Worm (Caenorhabditis elegans) whole organism, L3 larva: ENCODE results near the gene srd-39.

Experiments used
- R02D3.7 ChIP-seq: fragments of 150-350 bp; optimal IDR thresholded peaks from 2 replicates; lab custom pipeline; 2014; ENCODE audit warnings: missing biosample characterization, missing genetic modification characterization
- ZK546.5 ChIP-seq: sonication (generic microtip); optimal IDR thresholded peaks from 2 replicates; lab custom pipeline; 2017; ENCODE audit warnings: missing biosample characterization, missing genetic modification characterization
- ceh-9 ChIP-seq: sonication (generic microtip); optimal IDR thresholded peaks from 2 replicates; lab custom pipeline; 2018; ENCODE audit warnings: missing biosample characterization, missing genetic modification characterization
- egl-27 ChIP-seq: sonication (generic microtip); optimal IDR thresholded peaks from 4 replicates; lab custom pipeline; 2017; ENCODE audit warnings: missing biosample characterization, missing genetic modification reagents, missing genetic modification characterization
- elt-3 ChIP-seq, 3 experiments: fragments of 150-350 bp in 1 of 3; sonication (generic microtip) in 2 of 3; optimal IDR thresholded peaks; 2 replicates in 2 of 3; 4 replicates in 1 of 3; lab custom pipeline; 2014 to 2017; ENCODE audit warnings: missing biosample characterization in 3 of 3, missing genetic modification characterization in 3 of 3
- eor-1 ChIP-seq, 2 experiments: fragments of 150-350 bp; optimal IDR thresholded peaks; 2 replicates each; lab custom pipeline; 2014 to 2018; ENCODE audit warnings: missing biosample characterization in 2 of 2, missing genetic modification characterization in 2 of 2
- lin-39 ChIP-seq: fragments of 150-350 bp; optimal IDR thresholded peaks from 2 replicates; lab custom pipeline; 2018; ENCODE audit warnings: missing biosample characterization, missing genetic modification reagents, missing genetic modification characterization
- mdl-1 ChIP-seq: fragments of 150-350 bp; optimal IDR thresholded peaks from 2 replicates; lab custom pipeline; 2014; ENCODE audit warnings: missing biosample characterization, missing genetic modification characterization
- nfya-1 ChIP-seq: sonication (generic microtip); optimal IDR thresholded peaks from 2 replicates; lab custom pipeline; 2017; ENCODE audit warnings: missing genetic modification characterization, mild to moderate bottlenecking, missing compliant biosample characterization, antibody characterized with exemption, moderate library complexity; ENCODE audit not compliant: insufficient read depth
- nhr-237 ChIP-seq: fragments of 150-350 bp; optimal IDR thresholded peaks from 2 replicates; lab custom pipeline; 2014; ENCODE audit warnings: missing biosample characterization, missing genetic modification characterization
- nhr-25 ChIP-seq: sonication (generic microtip); optimal IDR thresholded peaks from 2 replicates; lab custom pipeline; 2017; ENCODE audit warnings: missing biosample characterization, missing genetic modification characterization
- nhr-28 ChIP-seq: fragments of 150-350 bp; optimal IDR thresholded peaks from 2 replicates; lab custom pipeline; 2014; ENCODE audit warnings: missing biosample characterization, missing genetic modification characterization
- nhr-76 ChIP-seq: fragments of 150-350 bp; sonication (generic microtip); optimal IDR thresholded peaks from 5 replicates; lab custom pipeline; 2014; ENCODE audit warnings: missing biosample characterization, missing genetic modification characterization
- pqm-1 ChIP-seq: fragments of 150-350 bp; optimal IDR thresholded peaks from 2 replicates; lab custom pipeline; 2017; ENCODE audit warnings: missing biosample characterization, missing genetic modification characterization, inconsistent platforms

DNA sequence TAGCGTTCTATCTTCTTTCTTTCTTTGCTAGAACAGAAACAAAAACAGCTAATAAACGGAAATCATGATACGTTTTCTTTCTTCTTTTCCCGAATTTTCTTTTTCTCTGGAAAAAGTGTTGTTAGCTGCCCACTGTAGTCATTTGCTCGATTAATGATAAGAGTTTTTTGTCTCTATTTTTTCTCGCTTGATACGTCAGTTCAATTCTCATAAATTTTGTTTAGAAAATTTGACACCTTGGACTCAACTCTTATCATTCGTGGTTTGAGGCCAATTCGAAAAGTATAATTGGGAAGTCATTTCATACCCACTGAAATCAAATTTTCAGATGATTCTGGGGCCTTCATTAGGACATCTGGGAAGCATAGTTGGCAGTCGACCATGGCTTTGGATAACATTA lies 41.5 kb upstream of the srd-39 start:
- TF ChIP-seq ceh-9 (tag; lab: Kevin White, UChicago) (no peak), eor-1 (tag; optimal IDR thresholded peaks at IDR 0.05; lab: Kevin White, UChicago) (no peak), elt-3 (tag; optimal IDR thresholded peaks at IDR 0.05; lab: Kevin White, UChicago) (no peak), R02D3.7 (tag; lab: Kevin White, UChicago) (no peak), nfya-1 (tag; lab: Kevin White, UChicago) (no peak), nhr-25 (tag; lab: Kevin White, UChicago) (no peak), egl-27 (tag; lab: Kevin White, UChicago) (no peak), mdl-1 (no peak), nhr-237 (tag; lab: Kevin White, UChicago) (no peak), lin-39 (tag; lab: Kevin White, UChicago) (no peak), nhr-28 (tag; lab: Kevin White, UChicago) (no peak), pqm-1 (tag; lab: Kevin White, UChicago) (peak; percentile 37), nhr-76 (no peak), ZK546.5 (no peak)
